Fruit fly (Drosophila melanogaster): ENCODE results near the gene okr.

The okr gene

DNA sequence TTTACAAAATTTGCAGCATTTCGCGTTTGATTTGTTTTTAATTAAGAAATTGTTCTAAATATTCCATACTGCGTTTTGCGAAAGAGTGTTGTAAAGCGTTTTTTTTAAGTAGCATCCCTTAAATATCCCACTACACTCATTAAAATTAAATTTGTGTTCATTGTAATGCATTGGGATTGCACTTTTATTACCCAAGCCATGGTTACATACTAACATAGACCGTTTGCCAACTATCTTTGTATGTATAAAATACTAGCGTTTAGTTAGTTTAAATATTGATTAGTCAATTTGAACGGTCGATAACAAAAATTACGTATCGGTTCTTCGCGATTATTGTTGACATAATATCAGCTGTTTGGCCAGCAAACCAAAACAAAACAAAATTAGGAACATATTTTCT lies 47.2 kb upstream of the okr start, which contains the start of the genes cnir and CG17221 (continued):
- no peak for TF ChIP-seq dsx (GFP tag; optimal IDR thresholded peaks at IDR 0.05; ENCODE audit: poor library complexity, severe bottlenecking)
- TF ChIP-seq Eip75B (GFP tag; optimal IDR thresholded peaks at IDR 0.05), result peak; percentile 81
- TF ChIP-seq Ets96B (tag; optimal IDR thresholded peaks at IDR 0.05), result no peak
- TF ChIP-seq CG6276 (GFP tag; optimal IDR thresholded peaks at IDR 0.05), result no peak
- TF ChIP-seq eg (GFP tag; IDR thresholded peaks at IDR 0.05), result peak; percentile 41; the same call in 1 of the 3 replicates
- TF ChIP-seq CG15336 (GFP tag; IDR thresholded peaks at IDR 0.05), result 0 out of 2 replicates have a peak, but pooled peaks have one; percentile 33
- peak; percentile 78 for TF ChIP-seq CG10631 (GFP tag; optimal IDR thresholded peaks at IDR 0.05)
- no peak for TF ChIP-seq CG8119 (GFP tag; IDR thresholded peaks at IDR 0.05)

DNA sequence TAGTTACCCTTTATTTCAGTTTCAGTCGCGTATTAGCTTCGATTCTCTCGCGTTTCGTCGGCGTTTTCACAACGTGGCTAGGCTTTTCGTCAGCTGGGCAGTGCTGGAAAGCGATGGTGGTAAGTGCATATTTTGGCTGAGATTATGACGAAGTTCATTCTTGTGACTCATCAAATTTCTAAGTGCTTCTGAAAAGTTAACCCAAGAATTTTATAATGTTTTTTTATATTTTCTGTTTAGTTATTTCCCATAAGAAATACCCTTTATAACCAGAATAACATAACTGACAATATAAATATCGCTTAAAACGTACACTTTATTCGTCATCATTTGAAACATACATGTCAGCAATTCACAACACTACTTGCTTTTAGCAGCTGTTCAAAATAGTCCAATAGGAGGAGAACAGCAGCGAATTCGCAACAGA lies 44.6 kb upstream of the okr start, which contains the start of the genes CG17260 and SerRS:
TSS of gene CG17260 (plus strand) at position 78 of the 427 bp plus-strand sequence.
TSS of gene SerRS (minus strand) at position 251 of the 427 bp plus-strand sequence.
- no peak for TF ChIP-seq Blimp-1 (GFP tag; optimal IDR thresholded peaks at IDR 0.05)
- no peak for TF ChIP-seq CG7368 (GFP tag; optimal IDR thresholded peaks at IDR 0.05)
- TF ChIP-seq CG4318 (GFP tag; optimal IDR thresholded peaks at IDR 0.05), result no peak
- TF ChIP-seq Hr39 (GFP tag; optimal IDR thresholded peaks at IDR 0.05), result peak; percentile 97
- peak; percentile 87 for TF ChIP-seq CG8632 (GFP tag; optimal IDR thresholded peaks at IDR 0.05)
- TF ChIP-seq CG11762 (GFP tag; optimal IDR thresholded peaks at IDR 0.05; ENCODE audit: insufficient read depth), result peak; percentile 89
- TF ChIP-seq CG8119 (GFP tag; IDR thresholded peaks at IDR 0.05), result peak; percentile 85
- TF ChIP-seq CG11902 (GFP tag; optimal IDR thresholded peaks at IDR 0.05), result peak; percentile 91
- peak; percentile 89 for TF ChIP-seq Ets96B (tag; optimal IDR thresholded peaks at IDR 0.05)
- no peak for TF ChIP-seq CG6276 (GFP tag; optimal IDR thresholded peaks at IDR 0.05)
- TF ChIP-seq svp (GFP tag), result peak; percentile 94
- TF ChIP-seq spab (GFP tag; optimal IDR thresholded peaks at IDR 0.05), result no peak
- peak; percentile 72 for TF ChIP-seq CG6808 (GFP tag; optimal IDR thresholded peaks at IDR 0.05)
- TF ChIP-seq topi (GFP tag; optimal IDR thresholded peaks at IDR 0.05), result peak; percentile 95
- no peak for TF ChIP-seq CG9139 (GFP tag; optimal IDR thresholded peaks at IDR 0.05)
- TF ChIP-seq CG3919 (GFP tag; optimal IDR thresholded peaks at IDR 0.05), result peak; percentile 94
- no peak for TF ChIP-seq dsx (GFP tag; optimal IDR thresholded peaks at IDR 0.05; ENCODE audit: poor library complexity, severe bottlenecking)
- TF ChIP-seq Gug (GFP tag; IDR thresholded peaks at IDR 0.05), result peak; percentile 91
- peak; percentile 94 for TF ChIP-seq acj6 (GFP tag; optimal IDR thresholded peaks at IDR 0.05)
- no peak for TF ChIP-seq vri (GFP tag; optimal IDR thresholded peaks at IDR 0.05)
- TF ChIP-seq fd85E (GFP tag; optimal IDR thresholded peaks at IDR 0.05), result no peak
- TF ChIP-seq CG10631 (GFP tag; optimal IDR thresholded peaks at IDR 0.05), result peak; percentile 97
- peak; percentile 96 for TF ChIP-seq OdsH (GFP tag; optimal IDR thresholded peaks at IDR 0.05)
- TF ChIP-seq CG11294 (GFP tag; IDR thresholded peaks at IDR 0.05), result peak; percentile 84
- peak; percentile 88 for TF ChIP-seq CG10669 (GFP tag; optimal IDR thresholded peaks at IDR 0.05)
- no peak for TF ChIP-seq Eip75B (GFP tag; optimal IDR thresholded peaks at IDR 0.05)
- TF ChIP-seq CG34406 (GFP tag; optimal IDR thresholded peaks at IDR 0.05), result peak; percentile 91
- no peak for TF ChIP-seq fkh (GFP tag; optimal IDR thresholded peaks at IDR 0.05)
- TF ChIP-seq Eip78C (GFP tag), result peak; percentile 97
- peak; percentile 79 for TF ChIP-seq net (GFP tag; optimal IDR thresholded peaks at IDR 0.05)
- TF ChIP-seq Eip93F (GFP tag; optimal IDR thresholded peaks at IDR 0.05), result peak; percentile 59
- TF ChIP-seq Sox15 (GFP tag; optimal IDR thresholded peaks at IDR 0.05), result peak; percentile 91
- peak; percentile 69 for TF ChIP-seq CG6854 (GFP tag; optimal IDR thresholded peaks at IDR 0.05)
- TF ChIP-seq CG1621 (tag; optimal IDR thresholded peaks at IDR 0.05), result peak; percentile 73
- peak; percentile 95 for TF ChIP-seq Sox14 (GFP tag; optimal IDR thresholded peaks at IDR 0.05)
- TF ChIP-seq achi (GFP tag; optimal IDR thresholded peaks at IDR 0.05), result peak; percentile 90
- TF ChIP-seq CG31627 (GFP tag; optimal IDR thresholded peaks at IDR 0.05), result peak; percentile 97
- peak; percentile 82 for TF ChIP-seq CG15336 (GFP tag; IDR thresholded peaks at IDR 0.05)
- TF ChIP-seq CG32006 (GFP tag; optimal IDR thresholded peaks at IDR 0.05), result peak; percentile 94
- TF ChIP-seq Hr38 (GFP tag; optimal IDR thresholded peaks at IDR 0.05), result peak; percentile 73
- TF ChIP-seq Met (GFP tag; optimal IDR thresholded peaks at IDR 0.05), result no peak
- peak; percentile 92 for TF ChIP-seq Smox (GFP tag; optimal IDR thresholded peaks at IDR 0.05)
- no peak for TF ChIP-seq Sox102F (GFP tag; optimal IDR thresholded peaks at IDR 0.05)
- peak in 1 of 2 experiments; percentile 70 for TF ChIP-seq salr (GFP tag; optimal IDR thresholded peaks at IDR 0.05)
- peak; percentile 97 for TF ChIP-seq lz (GFP tag; optimal IDR thresholded peaks at IDR 0.05)
- peak; percentile 85 for TF ChIP-seq CG6163 (GFP tag; IDR thresholded peaks at IDR 0.05)
- peak; percentile 86 for TF ChIP-seq dac (GFP tag; optimal IDR thresholded peaks at IDR 0.05)
- TF ChIP-seq CG16779 (tag; optimal IDR thresholded peaks at IDR 0.05), result no peak
